Worm (Caenorhabditis elegans): ENCODE results near the gene nmur-3.

The nmur-3 gene

DNA sequence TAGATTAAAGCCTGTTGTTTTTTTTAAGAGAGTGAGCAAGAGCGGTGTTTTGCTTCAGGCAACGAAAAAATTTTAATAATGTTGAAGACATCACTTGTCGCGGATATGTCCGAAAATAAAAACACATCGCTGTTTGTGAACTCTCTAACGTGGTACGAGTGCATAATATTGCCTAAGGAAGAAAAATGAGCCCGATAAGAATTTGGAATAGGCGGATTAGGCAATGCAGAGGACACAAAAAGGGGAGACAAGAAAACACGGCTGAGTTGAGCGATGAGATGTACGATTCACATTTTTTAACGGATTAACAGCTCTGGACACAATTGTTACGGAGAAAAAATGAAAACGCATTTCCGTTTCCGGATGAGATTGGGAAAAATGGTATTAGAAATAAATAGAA, 38.9 kb upstream of the nmur-3 start:
- TF ChIP-seq ets-5 (GFP tag; IDR thresholded peaks at IDR 0.05) (no peak), vab-15 (tag; optimal IDR thresholded peaks at IDR 0.05) (no peak), nhr-84 (tag; optimal IDR thresholded peaks at IDR 0.05) (no peak), grh-1 (GFP tag; IDR thresholded peaks at IDR 0.05) (no peak), alr-1 (tag; optimal IDR thresholded peaks at IDR 0.05; ENCODE audit: borderline replicate concordance) (no peak), zag-1 (tag; optimal IDR thresholded peaks at IDR 0.05) (no peak), unc-62 (GFP tag; optimal IDR thresholded peaks at IDR 0.05) (no peak), tbx-2 (tag; optimal IDR thresholded peaks at IDR 0.05) (no peak), mdl-1 (tag; optimal IDR thresholded peaks at IDR 0.05) (no peak), lin-35 (GFP tag; optimal IDR thresholded peaks at IDR 0.05) (no peak), ceh-63 (GFP tag; optimal IDR thresholded peaks at IDR 0.05) (no peak), sptf-1 (tag; optimal IDR thresholded peaks at IDR 0.05) (no peak), lin-13 (GFP tag; optimal IDR thresholded peaks at IDR 0.05) (no peak)

- TF ChIP-seq dsc-1 (tag; optimal IDR thresholded peaks at IDR 0.05), result peak; percentile 10
- TF ChIP-seq nhr-19 (GFP tag; conservative IDR thresholded peaks at IDR 0.05), result peak; percentile 26; the same call in 1 of the 2 replicates
- TF ChIP-seq lin-14 (GFP tag; optimal IDR thresholded peaks at IDR 0.05), result peak; percentile 38
- no peak for TF ChIP-seq elt-2 (tag; optimal IDR thresholded peaks at IDR 0.05)
- TF ChIP-seq lin-39 (tag; optimal IDR thresholded peaks at IDR 0.05), result peak; percentile 3
- no peak for TF ChIP-seq C04F5.9 (tag; optimal IDR thresholded peaks at IDR 0.05)
- TF ChIP-seq lir-3 (tag; optimal IDR thresholded peaks at IDR 0.05; ENCODE audit: poor library complexity), result no peak
- TF ChIP-seq nhr-20 (tag; optimal IDR thresholded peaks at IDR 0.05), result no peak
- no peak for TF ChIP-seq fkh-10 (GFP tag; optimal IDR thresholded peaks at IDR 0.05)
- no peak for TF ChIP-seq mdl-1 (tag; optimal IDR thresholded peaks at IDR 0.05)
- TF ChIP-seq nhr-71 (tag; optimal IDR thresholded peaks at IDR 0.05), result peak; percentile 45
- no peak for TF ChIP-seq snu-23 (GFP tag; optimal IDR thresholded peaks at IDR 0.05)
- no peak for TF ChIP-seq nhr-237 (tag; optimal IDR thresholded peaks at IDR 0.05)
- peak; percentile 68 for TF ChIP-seq rnt-1 (tag; optimal IDR thresholded peaks at IDR 0.05)
- TF ChIP-seq irx-1 (tag; optimal IDR thresholded peaks at IDR 0.05), result no peak
- TF ChIP-seq tbx-2 (tag; optimal IDR thresholded peaks at IDR 0.05), result no peak
- TF ChIP-seq sup-37 (GFP tag; optimal IDR thresholded peaks at IDR 0.05), result no peak
- TF ChIP-seq nhr-90 (tag; optimal IDR thresholded peaks at IDR 0.05; ENCODE audit: poor library complexity), result no peak
- TF ChIP-seq egl-27 (tag; optimal IDR thresholded peaks at IDR 0.05), result no peak
These were observed 37.0 kb upstream of the nmur-3 start for ce11 chrX:4429364-4429763.

DNA sequence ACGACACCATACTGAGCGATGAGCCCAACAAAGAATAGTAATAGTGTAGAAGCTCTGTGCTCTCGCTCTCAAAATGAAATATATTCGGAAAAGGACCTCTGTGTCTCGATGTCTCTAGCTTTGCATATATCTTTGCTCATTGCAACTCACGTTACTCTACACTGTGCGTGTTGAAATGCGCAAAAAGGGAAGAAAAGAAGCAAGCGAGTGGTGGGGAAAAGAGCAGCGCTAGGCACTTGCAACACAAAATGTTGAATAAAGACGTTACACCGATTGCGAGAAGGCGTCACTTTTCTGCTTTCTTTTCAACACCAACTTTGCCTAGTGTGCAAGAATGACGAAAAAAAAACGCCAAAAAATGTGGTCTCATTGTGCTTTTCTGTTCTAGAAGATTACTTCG, 31.7 kb upstream of the nmur-3 start:
- TF ChIP-seq fkh-8 (tag; optimal IDR thresholded peaks at IDR 0.05), result no peak
- no peak for TF ChIP-seq mdl-1 (tag; optimal IDR thresholded peaks at IDR 0.05)
- peak; percentile 10 for TF ChIP-seq fkh-10 (GFP tag; optimal IDR thresholded peaks at IDR 0.05)
- TF ChIP-seq elt-3 (tag; optimal IDR thresholded peaks at IDR 0.05), result no peak
- TF ChIP-seq lin-14 (GFP tag; optimal IDR thresholded peaks at IDR 0.05), result peak; percentile 63
- no peak for TF ChIP-seq ces-1 (GFP tag; optimal IDR thresholded peaks at IDR 0.05)
- TF ChIP-seq unc-86 (tag; optimal IDR thresholded peaks at IDR 0.05), result no peak
- no peak for TF ChIP-seq grh-1 (GFP tag; IDR thresholded peaks at IDR 0.05)
- TF ChIP-seq jun-1 (tag; optimal IDR thresholded peaks at IDR 0.05), result no peak
- TF ChIP-seq nhr-71 (tag; optimal IDR thresholded peaks at IDR 0.05), result no peak
- TF ChIP-seq ceh-82 (tag; optimal IDR thresholded peaks at IDR 0.05), result peak in 2 of 3 experiments; percentile 2 to 9
- TF ChIP-seq zip-4 (GFP tag; optimal IDR thresholded peaks at IDR 0.05), result no peak
- TF ChIP-seq pag-3 (tag; optimal IDR thresholded peaks at IDR 0.05; ENCODE audit: borderline replicate concordance, insufficient read depth), result no peak
- no peak for TF ChIP-seq snpc-4 (tag; optimal IDR thresholded peaks at IDR 0.05)
- no peak for TF ChIP-seq xbp-1 (tag; optimal IDR thresholded peaks at IDR 0.05)
- TF ChIP-seq hpl-2 (GFP tag; optimal IDR thresholded peaks at IDR 0.05), result no peak
- TF ChIP-seq unc-30 (tag; optimal IDR thresholded peaks at IDR 0.05), result no peak
- TF ChIP-seq Y116A8C.19 (tag; optimal IDR thresholded peaks at IDR 0.05; ENCODE audit: borderline replicate concordance), result no peak
- TF ChIP-seq blmp-1 (tag; optimal IDR thresholded peaks at IDR 0.05), result no peak
- no peak for TF ChIP-seq nhr-20 (tag; optimal IDR thresholded peaks at IDR 0.05)
- no peak for TF ChIP-seq isw-1 (GFP tag; IDR thresholded peaks at IDR 0.05)
- no peak for TF ChIP-seq aly-2 (tag; optimal IDR thresholded peaks at IDR 0.05)
- peak; percentile 32 for TF ChIP-seq skn-1 (tag; optimal IDR thresholded peaks at IDR 0.05)
- no peak for TF ChIP-seq vab-15 (tag; optimal IDR thresholded peaks at IDR 0.05)
